Worm (Caenorhabditis elegans): ENCODE measurements around the gene Y59A8A.8.
"Not testable (repeated sequence)": the region's sequence is repeated elsewhere in the genome, so short reads cannot be mapped to it uniquely, and the experiment has no call there.

The Y59A8A.8 gene

ce11 chrV:17865309-17865708, at the start of gene Y59A8A.8:
Y59A8A.8 (plus strand) TSS chrV:17865609.
- TF ChIP-seq ceh-58 (GFP tag; IDR thresholded peaks at IDR 0.05); C06A6.2 (GFP tag; conservative IDR thresholded peaks at IDR 0.05); hmg-20 (GFP tag; IDR thresholded peaks at IDR 0.05): not testable (repeated sequence)

ce11 chrV:17818567-17818966, 46.8 kb upstream of the Y59A8A.8 start, which contains the start of gene srh-298:
srh-298 (plus strand) TSS chrV:17818867.
- no peak for TF ChIP-seq dpff-1 (tag; optimal IDR thresholded peaks at IDR 0.05)
- TF ChIP-seq snpc-1.1 (tag; optimal IDR thresholded peaks at IDR 0.05; ENCODE audit: insufficient read depth) = no peak

- TF ChIP-seq egrh-3 (GFP tag; IDR thresholded peaks at IDR 0.05) = peak; percentile 45; the same call in 1 of the 2 replicates
- TF ChIP-seq egl-44 (GFP tag; IDR thresholded peaks at IDR 0.05) = no peak
- no peak for TF ChIP-seq B0035.1 (tag; optimal IDR thresholded peaks at IDR 0.05)
- TF ChIP-seq Y53F4B.3 (GFP tag; IDR thresholded peaks at IDR 0.05) = no peak
- 0 out of 2 replicates have a peak, but pooled peaks have one; percentile 33 for TF ChIP-seq pbrm-1 (GFP tag; IDR thresholded peaks at IDR 0.05)
- no peak for TF ChIP-seq bed-1 (GFP tag; IDR thresholded peaks at IDR 0.05)
- TF ChIP-seq Y79H2A.3 (GFP tag; conservative IDR thresholded peaks at IDR 0.05) = no peak
- no peak for TF ChIP-seq ceh-40 (GFP tag; IDR thresholded peaks at IDR 0.05)
- TF ChIP-seq K11D2.4 (GFP tag; IDR thresholded peaks at IDR 0.05) = no peak
- TF ChIP-seq hrde-1 (tag; optimal IDR thresholded peaks at IDR 0.05; ENCODE audit: borderline replicate concordance) = no peak
- TF ChIP-seq somi-1 (GFP tag; optimal IDR thresholded peaks at IDR 0.05) = no peak
- peak; percentile 80 for TF ChIP-seq zfh-2 (GFP tag; conservative IDR thresholded peaks at IDR 0.05)
- TF ChIP-seq madf-6 (GFP tag; IDR thresholded peaks at IDR 0.05) = no peak
- no peak for TF ChIP-seq C17E4.6 (GFP tag; IDR thresholded peaks at IDR 0.05)
Observed at ce11 chrV:17819704-17820103, 45.7 kb upstream of the Y59A8A.8 start.

- TF ChIP-seq Y79H2A.3 (GFP tag; conservative IDR thresholded peaks at IDR 0.05) = no peak
- TF ChIP-seq him-1 (tag; optimal IDR thresholded peaks at IDR 0.05) = no peak
- no peak for TF ChIP-seq ztf-28 (GFP tag; IDR thresholded peaks at IDR 0.05)
- no peak for TF ChIP-seq lin-35 (GFP tag; optimal IDR thresholded peaks at IDR 0.05)
- TF ChIP-seq dpff-1 (tag; optimal IDR thresholded peaks at IDR 0.05) = no peak
- no peak for TF ChIP-seq F57C9.4 (tag; optimal IDR thresholded peaks at IDR 0.05)
- no peak for TF ChIP-seq ceh-100 (GFP tag; IDR thresholded peaks at IDR 0.05)
- TF ChIP-seq hsf-1 (GFP tag; IDR thresholded peaks at IDR 0.05) = no peak
- no peak for TF ChIP-seq attf-3 (GFP tag; conservative IDR thresholded peaks at IDR 0.05)
- no peak for TF ChIP-seq zfh-2 (GFP tag; conservative IDR thresholded peaks at IDR 0.05)
- no peak for TF ChIP-seq unc-62 (GFP tag; optimal IDR thresholded peaks at IDR 0.05)
- no peak for TF ChIP-seq attf-5 (GFP tag; optimal IDR thresholded peaks at IDR 0.05)
- TF ChIP-seq snpc-1.3 (tag; optimal IDR thresholded peaks at IDR 0.05; ENCODE audit: insufficient read depth) = no peak
- TF ChIP-seq F57A8.1 (GFP tag; optimal IDR thresholded peaks at IDR 0.05) = no peak
- TF ChIP-seq akir-1 (GFP tag; optimal IDR thresholded peaks at IDR 0.05) = no peak
- no peak for TF ChIP-seq ZK185.1 (tag; optimal IDR thresholded peaks at IDR 0.05; ENCODE audit: poor library complexity, severe bottlenecking)
Observed at ce11 chrV:17821805-17822204, 43.6 kb upstream of the Y59A8A.8 start, which contains the start of gene srh-300. srh-300 (plus strand) TSS chrV:17822105.

- TF ChIP-seq atf-7 (tag; optimal IDR thresholded peaks at IDR 0.05) (no peak), F55B11.4 (tag; optimal IDR thresholded peaks at IDR 0.05; ENCODE audit: borderline replicate concordance, insufficient read depth) (no peak), lag-1 (GFP tag; IDR thresholded peaks at IDR 0.05) (no peak), T07F8.4 (tag; optimal IDR thresholded peaks at IDR 0.05) (no peak), sdz-38 (tag; optimal IDR thresholded peaks at IDR 0.05) (no peak), K12H6.12 (tag; optimal IDR thresholded peaks at IDR 0.05) (no peak), C17E4.6 (GFP tag; IDR thresholded peaks at IDR 0.05) (no peak), dpff-1 (tag; optimal IDR thresholded peaks at IDR 0.05) (no peak), K11D2.4 (GFP tag; IDR thresholded peaks at IDR 0.05) (no peak), repo-1 (tag; optimal IDR thresholded peaks at IDR 0.05) (no peak), F49E8.2 (tag; optimal IDR thresholded peaks at IDR 0.05; ENCODE audit: insufficient read depth) (no peak), ztf-25 (GFP tag; IDR thresholded peaks at IDR 0.05) (no peak), ceh-91 (GFP tag; IDR thresholded peaks at IDR 0.05) (no peak)
Observed at ce11 chrV:17824610-17825009, 40.8 kb upstream of the Y59A8A.8 start, which contains the start of gene srh-301. srh-301 (plus strand) TSS chrV:17824910.
